Worm (Caenorhabditis elegans): ENCODE data around the gene sft-4.

sft-4 gene

ce11 chrX:5816346-5816745, 35.8 kb upstream of the sft-4 start (continued):
- peak; percentile 7 for TF ChIP-seq rnt-1 (tag; optimal IDR thresholded peaks at IDR 0.05)
- no peak for TF ChIP-seq fkh-10 (GFP tag; optimal IDR thresholded peaks at IDR 0.05)
- no peak for TF ChIP-seq ceh-24 (tag; optimal IDR thresholded peaks at IDR 0.05)
- peak; percentile 56 for TF ChIP-seq nfya-1 (tag; optimal IDR thresholded peaks at IDR 0.05)
- no peak for TF ChIP-seq nhr-11 (tag; optimal IDR thresholded peaks at IDR 0.05)
- no peak for TF ChIP-seq pag-3 (tag; optimal IDR thresholded peaks at IDR 0.05; ENCODE audit: borderline replicate concordance)
- TF ChIP-seq ceh-48 (tag; optimal IDR thresholded peaks at IDR 0.05): no peak
- no peak for TF ChIP-seq pqm-1 (tag; optimal IDR thresholded peaks at IDR 0.05)
- peak; percentile 34 for TF ChIP-seq ceh-6 (GFP tag; optimal IDR thresholded peaks at IDR 0.05)
- TF ChIP-seq elt-4 (tag; optimal IDR thresholded peaks at IDR 0.05): no peak
- no peak for TF ChIP-seq hlh-13 (GFP tag; optimal IDR thresholded peaks at IDR 0.05)
- peak; percentile 8 for TF ChIP-seq ceh-2 (tag; optimal IDR thresholded peaks at IDR 0.05)
- TF ChIP-seq ceh-45 (GFP tag; IDR thresholded peaks at IDR 0.05): no peak
- TF ChIP-seq ahr-1 (tag; optimal IDR thresholded peaks at IDR 0.05): no peak
- TF ChIP-seq elt-2 (tag; optimal IDR thresholded peaks at IDR 0.05): peak; percentile 12
- TF ChIP-seq lin-11 (tag; optimal IDR thresholded peaks at IDR 0.05): no peak
- no peak for TF ChIP-seq unc-55 (GFP tag; optimal IDR thresholded peaks at IDR 0.05)
- no peak for TF ChIP-seq dve-1 (tag; optimal IDR thresholded peaks at IDR 0.05)
- no peak for TF ChIP-seq unc-3 (GFP tag; conservative IDR thresholded peaks at IDR 0.05)
- TF ChIP-seq unc-3 (tag; optimal IDR thresholded peaks at IDR 0.05): no peak
- TF ChIP-seq hlh-6 (tag; optimal IDR thresholded peaks at IDR 0.05): no peak
- no peak for TF ChIP-seq ama-1 (optimal IDR thresholded peaks at IDR 0.05)
- TF ChIP-seq npax-4 (tag; optimal IDR thresholded peaks at IDR 0.05): no peak
- TF ChIP-seq ztf-16 (tag; optimal IDR thresholded peaks at IDR 0.05): no peak

- no peak for TF ChIP-seq fkh-6 (tag; optimal IDR thresholded peaks at IDR 0.05)
- TF ChIP-seq lin-11 (tag; optimal IDR thresholded peaks at IDR 0.05): no peak
- no peak for TF ChIP-seq syd-9 (tag; optimal IDR thresholded peaks at IDR 0.05)
- TF ChIP-seq sox-4 (tag; optimal IDR thresholded peaks at IDR 0.05): no peak
- TF ChIP-seq ceh-2 (tag; optimal IDR thresholded peaks at IDR 0.05): no peak
- no peak for TF ChIP-seq ceh-48 (tag; optimal IDR thresholded peaks at IDR 0.05)
- TF ChIP-seq ceh-31 (tag; optimal IDR thresholded peaks at IDR 0.05): no peak
- no peak for TF ChIP-seq che-1 (tag; optimal IDR thresholded peaks at IDR 0.05)
- no peak for TF ChIP-seq fax-1 (tag; optimal IDR thresholded peaks at IDR 0.05)
- TF ChIP-seq dve-1 (tag; optimal IDR thresholded peaks at IDR 0.05): no peak
- no peak for TF ChIP-seq eyg-1 (tag; optimal IDR thresholded peaks at IDR 0.05)
- no peak for TF ChIP-seq gmeb-2 (tag; optimal IDR thresholded peaks at IDR 0.05)
- TF ChIP-seq C08G9.2 (tag; optimal IDR thresholded peaks at IDR 0.05): no peak
- no peak for TF ChIP-seq ttx-3 (tag; optimal IDR thresholded peaks at IDR 0.05)
- TF ChIP-seq hlh-8 (tag; optimal IDR thresholded peaks at IDR 0.05): no peak
- no peak for TF ChIP-seq pat-9 (tag; optimal IDR thresholded peaks at IDR 0.05)
These were observed 34.8 kb upstream of the sft-4 start for ce11 chrX:5815343-5815742.

- TF ChIP-seq hlh-13 (GFP tag; optimal IDR thresholded peaks at IDR 0.05) (no peak), gmeb-2 (tag; optimal IDR thresholded peaks at IDR 0.05) (no peak), unc-3 (GFP tag; conservative IDR thresholded peaks at IDR 0.05) (no peak), unc-3 (tag; optimal IDR thresholded peaks at IDR 0.05) (no peak), lin-11 (tag; optimal IDR thresholded peaks at IDR 0.05) (no peak), sox-2 (GFP tag; IDR thresholded peaks at IDR 0.05) (no peak), npax-4 (tag; optimal IDR thresholded peaks at IDR 0.05) (no peak), ceh-30 (tag; optimal IDR thresholded peaks at IDR 0.05) (no peak), unc-86 (tag; optimal IDR thresholded peaks at IDR 0.05) (no peak)
These were observed 33.8 kb upstream of the sft-4 start for ce11 chrX:5814342-5814741.

- TF ChIP-seq elt-2 (tag; optimal IDR thresholded peaks at IDR 0.05) (peak; percentile 25), nfya-1 (tag; optimal IDR thresholded peaks at IDR 0.05) (no peak)
These were observed 32.5 kb upstream of the sft-4 start for ce11 chrX:5813030-5813429.

Measured in whole organism, late embryonic.